Fruit fly (Drosophila melanogaster) whole organism, embryonic: Measurements from ENCODE around the gene Pex5.

Source experiments
- Atf6 ChIP-seq: fragments of 200-800 bp; sonication (Bioruptor generic); IDR thresholded peaks from 2 replicates; pipeline ENCODE4 v1.3.6; 2022; ENCODE audit warnings: missing biosample characterization, missing genetic modification characterization
- B-H2 ChIP-seq: fragments of 200-800 bp; sonication (Bioruptor generic); optimal IDR thresholded peaks from 2 replicates; lab custom pipeline; 2018; ENCODE audit warnings: missing biosample characterization, mild to moderate bottlenecking, missing genetic modification characterization
- CG1024 ChIP-seq: fragments of 200-800 bp; sonication (Bioruptor generic); IDR thresholded peaks from 2 replicates; pipeline ENCODE4 v1.3.6; 2022; ENCODE audit warnings: missing biosample characterization, missing genetic modification characterization
- CG10366 ChIP-seq: fragments of 200-800 bp; sonication (Bioruptor generic); IDR thresholded peaks from 2 replicates; pipeline ENCODE4 v1.3.6; 2022; ENCODE audit warnings: missing biosample characterization, missing genetic modification characterization
- CG10959 ChIP-seq: fragments of 200-800 bp; sonication (Bioruptor generic); IDR thresholded peaks from 2 replicates; pipeline ENCODE4 v1.3.6; 2022; ENCODE audit warnings: missing biosample characterization, missing genetic modification characterization
- CG11560 ChIP-seq: fragments of 200-800 bp; sonication (Bioruptor generic); IDR thresholded peaks from 3 replicates; pipeline ENCODE4 v1.3.6; 2022; ENCODE audit warnings: missing biosample characterization, missing genetic modification characterization
- CG11723 ChIP-seq: fragments of 200-800 bp; sonication (Bioruptor generic); optimal IDR thresholded peaks from 2 replicates; lab custom pipeline; 2017; ENCODE audit warnings: missing biosample characterization, mild to moderate bottlenecking, missing genetic modification characterization
- CG12155 ChIP-seq: fragments of 200-800 bp; sonication (Bioruptor generic); optimal IDR thresholded peaks from 3 replicates; lab custom pipeline; 2016; ENCODE audit warnings: missing biosample characterization, missing genetic modification characterization
- CG12769 ChIP-seq: fragments of 200-800 bp; sonication (Bioruptor generic); optimal IDR thresholded peaks from 2 replicates; lab custom pipeline; 2019; ENCODE audit warnings: missing biosample characterization, mild to moderate bottlenecking, missing genetic modification characterization, moderate library complexity
- CG15514 ChIP-seq: fragments of 200-800 bp; sonication (Bioruptor generic); optimal IDR thresholded peaks from 3 replicates; lab custom pipeline; 2017; ENCODE audit warnings: missing biosample characterization, missing genetic modification characterization, mild to moderate bottlenecking, moderate library complexity, missing genetic modification reagents
- CG15696 ChIP-seq: fragments of 200-800 bp; sonication (Bioruptor generic); optimal IDR thresholded peaks from 2 replicates; lab custom pipeline; 2019; ENCODE audit warnings: missing biosample characterization, mild to moderate bottlenecking, missing genetic modification characterization, moderate library complexity
- CG17361 ChIP-seq: fragments of 200-800 bp; sonication (Bioruptor generic); IDR thresholded peaks from 3 replicates; pipeline ENCODE4 v1.3.6; 2022; ENCODE audit warnings: missing biosample characterization, missing genetic modification characterization
- CG1832 ChIP-seq: fragments of 200-800 bp; sonication (Bioruptor generic); optimal IDR thresholded peaks from 2 replicates; lab custom pipeline; 2017; ENCODE audit warnings: missing biosample characterization, mild to moderate bottlenecking, missing genetic modification characterization, inconsistent platforms
- CG3163 ChIP-seq: fragments of 200-800 bp; sonication (Bioruptor generic); optimal IDR thresholded peaks from 3 replicates; lab custom pipeline; 2016; ENCODE audit warnings: missing biosample characterization, missing genetic modification characterization
- CG33213 ChIP-seq: fragments of 200-800 bp; sonication (Bioruptor generic); optimal IDR thresholded peaks from 3 replicates; lab custom pipeline; 2016; ENCODE audit warnings: missing biosample characterization, missing genetic modification characterization
- CG3726 ChIP-seq: fragments of 200-800 bp; sonication (Bioruptor generic); IDR thresholded peaks from 3 replicates; pipeline ENCODE4, ENCODE4 v1.3.6; 2022; ENCODE audit warnings: missing biosample characterization, missing genetic modification characterization
- CG4360 ChIP-seq: fragments of 200-800 bp; sonication (Bioruptor generic); IDR thresholded peaks from 2 replicates; pipeline ENCODE4 v1.3.6; 2022; ENCODE audit warnings: missing biosample characterization, missing genetic modification characterization
- CG6765 ChIP-seq: fragments of 200-800 bp; sonication (Bioruptor generic); optimal IDR thresholded peaks from 3 replicates; lab custom pipeline; 2017; ENCODE audit warnings: missing biosample characterization, mild to moderate bottlenecking, missing genetic modification characterization
- CG7839 ChIP-seq: fragments of 200-800 bp; sonication (Bioruptor generic); optimal IDR thresholded peaks from 3 replicates; lab custom pipeline; 2018; ENCODE audit warnings: missing biosample characterization, mild to moderate bottlenecking, missing genetic modification characterization, moderate library complexity
- CG8089 ChIP-seq: fragments of 200-800 bp; sonication (Bioruptor generic); optimal IDR thresholded peaks from 3 replicates; lab custom pipeline; 2016; ENCODE audit warnings: missing biosample characterization, missing genetic modification characterization
- CG8478 ChIP-seq: fragments of >200 bp; optimal IDR thresholded peaks from 2 replicates; lab custom pipeline; 2018
- CrebB ChIP-seq: fragments of 200-800 bp; sonication (Bioruptor generic); optimal IDR thresholded peaks from 3 replicates; lab custom pipeline; 2018; ENCODE audit warnings: missing biosample characterization, mild to moderate bottlenecking, missing genetic modification characterization
- Ets97D ChIP-seq: fragments of 200-800 bp; sonication (Bioruptor generic); optimal IDR thresholded peaks from 3 replicates; lab custom pipeline; 2016; ENCODE audit warnings: missing biosample characterization, missing genetic modification characterization
- HHEX ChIP-seq: fragments of 200-800 bp; sonication (Bioruptor generic); optimal IDR thresholded peaks from 3 replicates; lab custom pipeline; 2017; ENCODE audit warnings: missing biosample characterization, mild to moderate bottlenecking, missing genetic modification characterization, missing genetic modification reagents
- HmgD ChIP-seq: fragments of 200-800 bp; sonication (Bioruptor generic); optimal IDR thresholded peaks from 3 replicates; lab custom pipeline; 2016; ENCODE audit warnings: missing biosample characterization, missing genetic modification characterization
- Hr78 ChIP-seq, 2 experiments: fragments of 200-800 bp in 1 of 2; fragments of >200 bp in 1 of 2; sonication (Bioruptor generic) in 1 of 2; optimal IDR thresholded peaks; 2 replicates each; lab custom pipeline; 2017 to 2019; ENCODE audit warnings: missing biosample characterization in 2 of 2, missing genetic modification characterization in 2 of 2, mild to moderate bottlenecking in 1 of 2, moderate library complexity in 1 of 2
- Jarid2 ChIP-seq: fragments of 200-800 bp; sonication (Bioruptor generic); optimal IDR thresholded peaks from 3 replicates; lab custom pipeline; 2017; ENCODE audit warnings: mild to moderate bottlenecking, missing biosample characterization, missing genetic modification reagents, missing genetic modification characterization
- MESR4 ChIP-seq: fragments of 200-800 bp; sonication (Bioruptor generic); optimal IDR thresholded peaks from 2 replicates; lab custom pipeline; 2018; ENCODE audit warnings: missing biosample characterization, mild to moderate bottlenecking, missing genetic modification characterization, moderate library complexity
- Poxn ChIP-seq: fragments of 200-800 bp; sonication (Bioruptor generic); IDR thresholded peaks from 2 replicates; pipeline ENCODE4 v1.3.6; 2022; ENCODE audit warnings: missing biosample characterization, missing genetic modification characterization
- al ChIP-seq: fragments of 200-800 bp; sonication (Bioruptor generic); IDR thresholded peaks from 2 replicates; pipeline ENCODE4 v1.3.6; 2022; ENCODE audit warnings: missing biosample characterization, missing genetic modification characterization
- disco-r ChIP-seq: fragments of 200-800 bp; sonication (Bioruptor generic); optimal IDR thresholded peaks from 2 replicates; lab custom pipeline; 2016; ENCODE audit warnings: missing biosample characterization, missing genetic modification characterization
- dmrt99B ChIP-seq: fragments of 200-800 bp; sonication (Bioruptor generic); optimal IDR thresholded peaks from 2 replicates; lab custom pipeline; 2018; ENCODE audit warnings: missing biosample characterization, mild to moderate bottlenecking, missing genetic modification characterization, moderate library complexity
- emc ChIP-seq: fragments of 200-800 bp; sonication (Bioruptor generic); optimal IDR thresholded peaks from 2 replicates; lab custom pipeline; 2016; ENCODE audit warnings: missing biosample characterization, missing genetic modification characterization
- ftz-f1 ChIP-seq: fragments of 200-800 bp; sonication (Bioruptor generic); optimal IDR thresholded peaks from 2 replicates; lab custom pipeline; 2016; ENCODE audit warnings: missing biosample characterization, missing genetic modification characterization
- grau ChIP-seq: fragments of 200-800 bp; optimal IDR thresholded peaks from 3 replicates; lab custom pipeline; 2019; ENCODE audit warnings: missing biosample characterization, mild to moderate bottlenecking, missing genetic modification characterization, moderate library complexity
- gro ChIP-seq: fragments of 200-800 bp; sonication (Bioruptor generic); optimal IDR thresholded peaks from 2 replicates; lab custom pipeline; 2016; ENCODE audit warnings: missing biosample characterization, missing genetic modification characterization
- gsb-n ChIP-seq: fragments of 200-800 bp; sonication (Bioruptor generic); optimal IDR thresholded peaks from 3 replicates; lab custom pipeline; 2018; ENCODE audit warnings: missing biosample characterization, mild to moderate bottlenecking, missing genetic modification characterization
- gt ChIP-seq: fragments of 200-800 bp; sonication (Bioruptor generic); IDR thresholded peaks from 2 replicates; pipeline ENCODE4 v1.3.6; 2022; ENCODE audit warnings: missing biosample characterization, missing genetic modification characterization
- h ChIP-seq: fragments of >200 bp; optimal IDR thresholded peaks from 2 replicates; lab custom pipeline; 2017
- ham ChIP-seq: fragments of 200-800 bp; sonication (Bioruptor generic); IDR thresholded peaks from 2 replicates; pipeline ENCODE4 v1.3.6; 2022; ENCODE audit warnings: missing biosample characterization, missing genetic modification characterization
- jumu ChIP-seq: fragments of 200-800 bp; sonication (Bioruptor generic); optimal IDR thresholded peaks from 3 replicates; lab custom pipeline; 2016; ENCODE audit warnings: missing biosample characterization, missing genetic modification characterization
- klu ChIP-seq: fragments of 200-800 bp; sonication (Bioruptor generic); IDR thresholded peaks from 2 replicates; pipeline ENCODE4 v1.3.6; 2022; ENCODE audit warnings: missing biosample characterization, missing genetic modification characterization
- kni ChIP-seq: fragments of 200-800 bp; sonication (Bioruptor generic); optimal IDR thresholded peaks from 3 replicates; lab custom pipeline; 2017; ENCODE audit warnings: mild to moderate bottlenecking, missing biosample characterization, missing genetic modification reagents, missing genetic modification characterization
- lab ChIP-seq: fragments of 200-800 bp; sonication (Bioruptor generic); optimal IDR thresholded peaks from 3 replicates; lab custom pipeline; 2017; ENCODE audit warnings: missing biosample characterization, missing genetic modification characterization, mild to moderate bottlenecking, moderate library complexity, missing genetic modification reagents
- luna ChIP-seq: fragments of 200-800 bp; sonication (Bioruptor generic); optimal IDR thresholded peaks from 2 replicates; lab custom pipeline; 2016; ENCODE audit warnings: missing biosample characterization, missing genetic modification characterization
- mam ChIP-seq: fragments of 200-800 bp; sonication (Bioruptor generic); optimal IDR thresholded peaks from 3 replicates; lab custom pipeline; 2016; ENCODE audit warnings: missing biosample characterization, missing genetic modification characterization
- sc ChIP-seq, 3 experiments: fragments of >200 bp in 2 of 3; fragments of 200-800 bp in 1 of 3; sonication (Bioruptor generic) in 1 of 3; optimal IDR thresholded peaks; 2 replicates in 2 of 3; 3 replicates in 1 of 3; lab custom pipeline; 2017; ENCODE audit warnings: mild to moderate bottlenecking in 1 of 3, missing biosample characterization in 1 of 3, missing genetic modification characterization in 1 of 3, missing genetic modification reagents in 1 of 3
- sens ChIP-seq: fragments of 200-800 bp; sonication (Bioruptor generic); peaks from one replicate; lab custom pipeline; 2016; ENCODE audit warnings: missing biosample characterization, missing genetic modification characterization
- twi ChIP-seq: fragments of 200-800 bp; optimal IDR thresholded peaks from 2 replicates; lab custom pipeline; 2019; ENCODE audit warnings: missing biosample characterization, mild to moderate bottlenecking, missing genetic modification characterization, moderate library complexity
- vvl ChIP-seq: fragments of 200-800 bp; sonication (Bioruptor generic); IDR thresholded peaks from 2 replicates; pipeline ENCODE4 v1.3.6; 2022; ENCODE audit warnings: missing biosample characterization, missing genetic modification characterization
- zfh1 ChIP-seq: fragments of 200-800 bp; sonication (Bioruptor generic); IDR thresholded peaks from 3 replicates; pipeline ENCODE4 v1.3.6; 2022; ENCODE audit warnings: missing biosample characterization, missing genetic modification characterization

Gene Pex5

dm6 chrX:1899445-1900085, 30.7 kb upstream of the Pex5 start (continued):
- TF ChIP-seq dmrt99B (tag; lab: Kevin White, UChicago) (no peak), ham (GFP tag; lab: Robert Waterston, UW) (no peak), CG3163 (GFP tag; lab: Kevin White, UChicago) (peak; percentile 9), CG8089 (no peak), CG8478 (lab: Kevin White, UChicago) (peak; percentile 80), HmgD (GFP tag; lab: Kevin White, UChicago) (peak; percentile 1), CG12155 (GFP tag; lab: Kevin White, UChicago) (no peak), CG10959 (GFP tag; lab: Robert Waterston, UW) (no peak), CG15696 (tag; lab: Kevin White, UChicago) (no peak), CG1832 (peak; percentile 30), h (lab: Kevin White, UChicago) (no peak), CG3726 (GFP tag; lab: Robert Waterston, UW) (no peak), MESR4 (GFP tag; lab: Kevin White, UChicago) (peak; percentile 82), CG15514 (GFP tag; lab: Kevin White, UChicago) (no peak), gsb-n (tag; lab: Kevin White, UChicago) (no peak), mam (GFP tag; lab: Kevin White, UChicago) (no peak), CG11560 (tag; lab: Robert Waterston, UW) (no peak), Atf6 (GFP tag; lab: Robert Waterston, UW) (no peak), al (no peak), klu (GFP tag; lab: Robert Waterston, UW) (peak; percentile 46; the same call in 1 of the 2 replicates), CG12769 (tag; lab: Kevin White, UChicago) (peak; percentile 81), CrebB (tag; lab: Kevin White, UChicago) (no peak), Ets97D (GFP tag; lab: Kevin White, UChicago) (no peak), CG10366 (no peak), ftz-f1 (GFP tag; lab: Kevin White, UChicago) (no peak), CG11723 (GFP tag; lab: Kevin White, UChicago) (no peak), zfh1 (GFP tag; lab: Robert Waterston, UW) (no peak), luna (GFP tag; lab: Kevin White, UChicago) (no peak), CG33213 (GFP tag; lab: Kevin White, UChicago) (no peak), gt (GFP tag; lab: Robert Waterston, UW) (no peak), B-H2 (GFP tag; lab: Kevin White, UChicago) (no peak), CG7839 (no peak), jumu (GFP tag; lab: Kevin White, UChicago) (no peak), disco-r (GFP tag; lab: Kevin White, UChicago) (no peak), vvl (peak; percentile 17; the same call in 1 of the 2 replicates), Poxn (no peak), gro (no peak), CG4360 (GFP tag; lab: Robert Waterston, UW) (peak; percentile 42; the same call in 1 of the 2 replicates), kni (GFP tag; lab: Kevin White, UChicago) (peak; percentile 97), grau (tag; lab: Kevin White, UChicago) (no peak), Hr78 (GFP tag; optimal IDR thresholded peaks at IDR 0.05; lab: Kevin White, UChicago) (no peak), HHEX (GFP tag; lab: Kevin White, UChicago) (no peak), lab (GFP tag; lab: Kevin White, UChicago) (no peak), sc (optimal IDR thresholded peaks at IDR 0.05; lab: Kevin White, UChicago) (no peak), sc (GFP tag; optimal IDR thresholded peaks at IDR 0.05; lab: Kevin White, UChicago) (no peak), twi (peak; percentile 15), emc (GFP tag; lab: Kevin White, UChicago) (no peak), sens (GFP tag; lab: Kevin White, UChicago) (peak; percentile 77), CG6765 (GFP tag; lab: Kevin White, UChicago) (no peak), CG1024 (GFP tag; lab: Robert Waterston, UW) (no peak), CG17361 (GFP tag; lab: Robert Waterston, UW) (no peak), Jarid2 (GFP tag; lab: Kevin White, UChicago) (no peak)
